In the genomic region with DNA sequence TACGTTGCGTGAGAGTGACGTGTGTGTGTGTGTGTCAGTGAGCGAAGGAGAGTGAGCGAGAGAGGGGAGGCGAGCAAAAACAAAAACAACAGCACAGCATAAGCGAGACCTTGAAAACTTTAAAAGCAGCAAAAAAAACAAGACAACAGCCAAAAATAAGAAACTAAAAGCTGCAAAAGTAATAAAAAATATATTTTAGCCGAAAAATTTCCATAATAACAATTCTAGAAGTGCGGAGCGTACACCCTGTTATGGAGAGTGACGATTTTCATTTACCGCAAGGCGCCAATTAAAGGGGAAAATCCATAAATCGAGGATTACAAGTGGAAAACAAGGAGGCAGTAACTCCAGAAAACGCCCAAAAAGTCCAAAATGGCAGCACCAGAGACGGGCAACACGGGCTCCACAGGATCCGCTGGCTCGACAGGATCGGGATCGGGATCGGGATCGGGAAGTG, we compare ENCODE assay signal across 4 fruit fly cellular contexts.
TF ChIP-seq lines count a peak whose summit lies in the region.

No protein-coding gene starts in this region.

- TF ChIP-seq CTCF in whole organism, embryonic (GFP tag; optimal IDR thresholded peaks at IDR 0.05; lab: Kevin White, UChicago): no peak

TF ChIP-seq in whole organism, adult, 20 proteins besides CTCF, POLR2A, EP300 and RAD21:
- no peak for TF ChIP-seq CG11617 (GFP tag; optimal IDR thresholded peaks at IDR 0.05; lab: Kevin White, UChicago)
- TF ChIP-seq pad (GFP tag; optimal IDR thresholded peaks at IDR 0.05; lab: Kevin White, UChicago): peak; percentile 54
- TF ChIP-seq Hr96 (GFP tag; optimal IDR thresholded peaks at IDR 0.05; lab: Kevin White, UChicago): no peak
TF ChIP-seq in whole organism, adult: peak in this region for 1.

TF ChIP-seq in whole organism, embryonic, 481 proteins besides CTCF, POLR2A, EP300 and RAD21:
- peak in 1 of 2 experiments; percentile 37 for TF ChIP-seq bsh (GFP tag; optimal IDR thresholded peaks at IDR 0.05; lab: Kevin White, UChicago)
- no peak for TF ChIP-seq CG17802 (tag; optimal IDR thresholded peaks at IDR 0.05; lab: Kevin White, UChicago)
- TF ChIP-seq CG18619 (GFP tag; optimal IDR thresholded peaks at IDR 0.05; lab: Kevin White, UChicago): no peak
- TF ChIP-seq cg (GFP tag; optimal IDR thresholded peaks at IDR 0.05; lab: Kevin White, UChicago): peak; percentile 76
- TF ChIP-seq Aef1 (GFP tag; IDR thresholded peaks at IDR 0.05; lab: Robert Waterston, UW): 0 out of 3 replicates have a peak, but pooled peaks have one; percentile 44
- TF ChIP-seq ftz-f1 (GFP tag; optimal IDR thresholded peaks at IDR 0.05; lab: Kevin White, UChicago): peak; percentile 95
- 0 out of 2 replicates have a peak, but pooled peaks have one; percentile 15 for TF ChIP-seq Drgx (GFP tag; IDR thresholded peaks at IDR 0.05; lab: Robert Waterston, UW)
- peak; percentile 49 for TF ChIP-seq nom (GFP tag; optimal IDR thresholded peaks at IDR 0.05; lab: Kevin White, UChicago)
- peak; percentile 88 for TF ChIP-seq crol (GFP tag; IDR thresholded peaks at IDR 0.05; lab: Robert Waterston, UW)
- TF ChIP-seq HLHmδ (GFP tag; optimal IDR thresholded peaks at IDR 0.05; lab: Kevin White, UChicago): no peak
- TF ChIP-seq CG15601 (tag; optimal IDR thresholded peaks at IDR 0.05; lab: Kevin White, UChicago): no peak
- no peak for TF ChIP-seq lilli (GFP tag; optimal IDR thresholded peaks at IDR 0.05; lab: Kevin White, UChicago)
- TF ChIP-seq CG4360 (GFP tag; IDR thresholded peaks at IDR 0.05; lab: Robert Waterston, UW): peak; percentile 91
- peak; percentile 63 to 85 for TF ChIP-seq Trl (optimal IDR thresholded peaks at IDR 0.05; lab: Kevin White, UChicago)
- TF ChIP-seq Trl (GFP tag; optimal IDR thresholded peaks at IDR 0.05; lab: Kevin White, UChicago): no peak
- peak; percentile 27 for TF ChIP-seq CG4617 (GFP tag; optimal IDR thresholded peaks at IDR 0.05; lab: Kevin White, UChicago; ENCODE audit: borderline replicate concordance)
- no peak for TF ChIP-seq Opbp (GFP tag; IDR thresholded peaks at IDR 0.05; lab: Robert Waterston, UW; ENCODE audit: partially characterized antibody)
- TF ChIP-seq sqz (GFP tag; optimal IDR thresholded peaks at IDR 0.05; lab: Kevin White, UChicago): peak; percentile 70

TF ChIP-seq in whole organism, prepupa, 60 proteins besides CTCF, POLR2A, EP300 and RAD21:
- no peak for TF ChIP-seq Ets96B (tag; optimal IDR thresholded peaks at IDR 0.05; lab: Kevin White, UChicago)
- TF ChIP-seq dac (GFP tag; optimal IDR thresholded peaks at IDR 0.05; lab: Kevin White, UChicago): no peak
- TF ChIP-seq Eip75B (GFP tag; optimal IDR thresholded peaks at IDR 0.05; lab: Kevin White, UChicago): no peak
- TF ChIP-seq esn (GFP tag; optimal IDR thresholded peaks at IDR 0.05; lab: Kevin White, UChicago): no peak
- no peak for TF ChIP-seq lz (GFP tag; optimal IDR thresholded peaks at IDR 0.05; lab: Kevin White, UChicago)
- TF ChIP-seq ss (GFP tag; optimal IDR thresholded peaks at IDR 0.05; lab: Kevin White, UChicago): peak; percentile 63 to 76
- no peak for TF ChIP-seq CG34406 (GFP tag; optimal IDR thresholded peaks at IDR 0.05; lab: Kevin White, UChicago)
- no peak for TF ChIP-seq CG11294 (GFP tag; IDR thresholded peaks at IDR 0.05; lab: Robert Waterston, UW)
- TF ChIP-seq CG8119 (GFP tag; IDR thresholded peaks at IDR 0.05; lab: Robert Waterston, UW): peak; percentile 25; the same call in 1 of the 3 replicates
- TF ChIP-seq CG15336 (GFP tag; IDR thresholded peaks at IDR 0.05; lab: Robert Waterston, UW): peak; percentile 48; the same call in 1 of the 2 replicates
- no peak for TF ChIP-seq CG16779 (tag; optimal IDR thresholded peaks at IDR 0.05; lab: Kevin White, UChicago)
- TF ChIP-seq CG6163 (GFP tag; IDR thresholded peaks at IDR 0.05; lab: Robert Waterston, UW): peak; percentile 65; the same call in 1 of the 3 replicates
- TF ChIP-seq Lpt (GFP tag; optimal IDR thresholded peaks at IDR 0.05; lab: Kevin White, UChicago): peak; percentile 4
- TF ChIP-seq CG6854 (GFP tag; optimal IDR thresholded peaks at IDR 0.05; lab: Kevin White, UChicago): peak; percentile 40
- TF ChIP-seq CG7368 (GFP tag; optimal IDR thresholded peaks at IDR 0.05; lab: Kevin White, UChicago): no peak

TF ChIP-seq in whole organism, pupa, 21 proteins besides CTCF, POLR2A, EP300 and RAD21:
- TF ChIP-seq CG4496 (GFP tag; IDR thresholded peaks at IDR 0.05; lab: Robert Waterston, UW): 0 out of 3 replicates have a peak, but pooled peaks have one; percentile 33
- no peak for TF ChIP-seq Pif1A (GFP tag; optimal IDR thresholded peaks at IDR 0.05; lab: Kevin White, UChicago)
- TF ChIP-seq CG32121 (GFP tag; IDR thresholded peaks at IDR 0.05; lab: Robert Waterston, UW): no peak
- TF ChIP-seq CG13204 (GFP tag; optimal IDR thresholded peaks at IDR 0.05; lab: Kevin White, UChicago): no peak
- no peak for TF ChIP-seq CG8159 (tag; optimal IDR thresholded peaks at IDR 0.05; lab: Kevin White, UChicago)
- no peak for TF ChIP-seq rn (GFP tag; IDR thresholded peaks at IDR 0.05; lab: Robert Waterston, UW)
- TF ChIP-seq fd96Ca (GFP tag; IDR thresholded peaks at IDR 0.05; lab: Robert Waterston, UW): no peak
- TF ChIP-seq CG10348 (GFP tag; IDR thresholded peaks at IDR 0.05; lab: Robert Waterston, UW): no peak
- peak; percentile 44 for TF ChIP-seq CG12605 (GFP tag; IDR thresholded peaks at IDR 0.05; lab: Robert Waterston, UW)
- no peak for TF ChIP-seq CG9948 (tag; optimal IDR thresholded peaks at IDR 0.05; lab: Kevin White, UChicago)
